Worm (Caenorhabditis elegans): ENCODE measurements around the gene K12H4.6.

DNA sequence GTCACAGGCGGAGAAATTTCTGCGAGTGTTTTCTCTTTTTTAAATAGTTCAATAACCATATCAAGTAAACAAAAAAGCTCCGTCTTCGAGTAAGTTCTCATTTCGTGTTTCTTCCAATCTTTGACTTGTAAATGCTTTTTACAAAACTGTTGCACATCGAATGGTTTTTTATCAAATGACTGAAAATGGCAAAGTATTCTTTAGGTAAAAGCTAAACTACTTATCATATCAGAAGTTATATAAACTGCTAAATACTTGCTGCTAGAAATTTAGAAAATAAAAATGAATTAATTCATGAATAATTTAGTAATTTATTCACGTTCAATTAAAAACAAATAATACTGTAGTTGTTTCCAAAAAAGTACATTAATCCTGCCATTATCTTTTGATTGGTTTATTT lies 11.7 kb downstream of the K12H4.6 start, which contains the start of gene F44B9.9:
- TF ChIP-seq lsy-2 (tag; optimal IDR thresholded peaks at IDR 0.05), result no peak
- no peak for TF ChIP-seq unc-39 (tag; optimal IDR thresholded peaks at IDR 0.05)
- TF ChIP-seq nhr-11 (tag; optimal IDR thresholded peaks at IDR 0.05), result no peak
- TF ChIP-seq nhr-237 (tag; optimal IDR thresholded peaks at IDR 0.05), result no peak
- no peak for TF ChIP-seq spr-3 (GFP tag; optimal IDR thresholded peaks at IDR 0.05)
- TF ChIP-seq snpc-4 (tag; optimal IDR thresholded peaks at IDR 0.05), result no peak
- TF ChIP-seq ZK546.5 (tag; optimal IDR thresholded peaks at IDR 0.05), result no peak
